Fruit fly (Drosophila melanogaster) whole organism, embryonic: ENCODE data around the gene UQCR-C2.

ENCODE experiments used
- Blimp-1 ChIP-seq: fragments of 200-800 bp; sonication (Bioruptor generic); optimal IDR thresholded peaks from 3 replicates; lab custom pipeline; 2018; ENCODE audit warnings: missing biosample characterization, missing genetic modification characterization, mild to moderate bottlenecking, moderate library complexity, missing genetic modification reagents
- CG10209 ChIP-seq: fragments of 200-800 bp; sonication (Bioruptor generic); optimal IDR thresholded peaks from 3 replicates; lab custom pipeline; 2017; ENCODE audit warnings: missing biosample characterization, mild to moderate bottlenecking, missing genetic modification characterization, missing genetic modification reagents
- CG10431 ChIP-seq: fragments of 200-800 bp; sonication (Bioruptor generic); optimal IDR thresholded peaks from 3 replicates; lab custom pipeline; 2018; ENCODE audit warnings: missing biosample characterization, mild to moderate bottlenecking, missing genetic modification characterization
- CG10543 ChIP-seq: fragments of 200-800 bp; sonication (Bioruptor generic); optimal IDR thresholded peaks from 3 replicates; lab custom pipeline; 2017; ENCODE audit warnings: missing biosample characterization, mild to moderate bottlenecking, missing genetic modification characterization, moderate library complexity
- CG11085 ChIP-seq: fragments of 200-800 bp; sonication (Bioruptor generic); IDR thresholded peaks from 2 replicates; pipeline ENCODE4 v1.3.6; 2022; ENCODE audit warnings: missing biosample characterization, missing genetic modification characterization
- CG11696 ChIP-seq: fragments of 200-800 bp; sonication (Bioruptor generic); IDR thresholded peaks from 2 replicates; pipeline ENCODE4 v1.3.6; 2022; ENCODE audit warnings: missing biosample characterization, missing genetic modification characterization
- CG11723 ChIP-seq: fragments of 200-800 bp; sonication (Bioruptor generic); optimal IDR thresholded peaks from 2 replicates; lab custom pipeline; 2017; ENCODE audit warnings: missing biosample characterization, mild to moderate bottlenecking, missing genetic modification characterization
- CG12104 ChIP-seq: fragments of 200-800 bp; sonication (Bioruptor generic); optimal IDR thresholded peaks from 3 replicates; lab custom pipeline; 2016; ENCODE audit warnings: missing biosample characterization, missing genetic modification characterization
- CG13424 ChIP-seq: fragments of 200-800 bp; sonication (Bioruptor generic); optimal IDR thresholded peaks from 2 replicates; lab custom pipeline; 2019; ENCODE audit warnings: missing biosample characterization, mild to moderate bottlenecking, missing genetic modification characterization, moderate library complexity
- CG15514 ChIP-seq: fragments of 200-800 bp; sonication (Bioruptor generic); optimal IDR thresholded peaks from 3 replicates; lab custom pipeline; 2017; ENCODE audit warnings: missing biosample characterization, missing genetic modification characterization, mild to moderate bottlenecking, moderate library complexity, missing genetic modification reagents
- CG15601 ChIP-seq: fragments of 200-800 bp; sonication (Bioruptor generic); optimal IDR thresholded peaks from 3 replicates; lab custom pipeline; 2019; ENCODE audit warnings: missing biosample characterization, mild to moderate bottlenecking, missing genetic modification characterization, moderate library complexity
- CG15696 ChIP-seq: fragments of 200-800 bp; sonication (Bioruptor generic); optimal IDR thresholded peaks from 2 replicates; lab custom pipeline; 2019; ENCODE audit warnings: missing biosample characterization, mild to moderate bottlenecking, missing genetic modification characterization, moderate library complexity
- CG17829 ChIP-seq: fragments of 200-800 bp; optimal IDR thresholded peaks from 2 replicates; lab custom pipeline; 2019; ENCODE audit warnings: missing biosample characterization, mild to moderate bottlenecking, missing genetic modification characterization, moderate library complexity
- CG18262 ChIP-seq: fragments of 200-800 bp; optimal IDR thresholded peaks from 3 replicates; lab custom pipeline; 2019; ENCODE audit warnings: missing biosample characterization, mild to moderate bottlenecking, missing genetic modification characterization, moderate library complexity
- CG30020 ChIP-seq: fragments of 200-800 bp; optimal IDR thresholded peaks from 2 replicates; lab custom pipeline; 2019; ENCODE audit warnings: missing biosample characterization, mild to moderate bottlenecking, missing genetic modification characterization, moderate library complexity
- CG4424 ChIP-seq: fragments of 200-800 bp; sonication (Bioruptor generic); optimal IDR thresholded peaks from 3 replicates; lab custom pipeline; 2016; ENCODE audit warnings: missing biosample characterization, missing genetic modification characterization
- CG6254 ChIP-seq: fragments of 200-800 bp; sonication (Bioruptor generic); optimal IDR thresholded peaks from 3 replicates; lab custom pipeline; 2017; ENCODE audit warnings: mild to moderate bottlenecking, missing biosample characterization, missing genetic modification reagents, missing genetic modification characterization
- CG6689 ChIP-seq: fragments of 200-800 bp; sonication (Bioruptor generic); IDR thresholded peaks from 2 replicates; pipeline ENCODE4 v1.3.6; 2022; ENCODE audit warnings: missing biosample characterization, missing genetic modification characterization
- CG6813 ChIP-seq: fragments of 200-800 bp; sonication (Bioruptor generic); optimal IDR thresholded peaks from 2 replicates; lab custom pipeline; 2017; ENCODE audit warnings: missing biosample characterization, missing genetic modification characterization, mild to moderate bottlenecking, moderate library complexity, missing genetic modification reagents
- CG8281 ChIP-seq: fragments of 200-800 bp; sonication (Bioruptor generic); optimal IDR thresholded peaks from 2 replicates; lab custom pipeline; 2018; ENCODE audit warnings: missing biosample characterization, mild to moderate bottlenecking, missing genetic modification characterization, moderate library complexity
- CHES-1-like ChIP-seq: fragments of 200-800 bp; sonication (Bioruptor generic); optimal IDR thresholded peaks from 2 replicates; lab custom pipeline; 2016; ENCODE audit warnings: missing biosample characterization, missing genetic modification characterization
- Deaf1 ChIP-seq: fragments of 200-800 bp; optimal IDR thresholded peaks from 3 replicates; lab custom pipeline; 2019; ENCODE audit warnings: missing biosample characterization, mild to moderate bottlenecking, missing genetic modification characterization, moderate library complexity
- Dek ChIP-seq: fragments of 200-800 bp; sonication (Bioruptor generic); optimal IDR thresholded peaks from 3 replicates; lab custom pipeline; 2019; ENCODE audit warnings: missing biosample characterization, mild to moderate bottlenecking, missing genetic modification characterization, moderate library complexity
- Fer2 ChIP-seq: fragments of 200-800 bp; sonication (Bioruptor generic); optimal IDR thresholded peaks from 2 replicates; lab custom pipeline; 2018; ENCODE audit warnings: missing biosample characterization, mild to moderate bottlenecking, missing genetic modification characterization, moderate library complexity
- H2.0 ChIP-seq: fragments of 200-800 bp; sonication (Bioruptor generic); IDR thresholded peaks from 2 replicates; pipeline ENCODE4 v1.3.6; 2022; ENCODE audit warnings: missing biosample characterization, missing genetic modification characterization
- HLH3B ChIP-seq: fragments of 200-800 bp; sonication (Bioruptor generic); IDR thresholded peaks from 2 replicates; pipeline ENCODE4 v1.3.6; 2022; ENCODE audit warnings: missing biosample characterization, missing genetic modification characterization
- Oli ChIP-seq: fragments of 200-800 bp; sonication (Bioruptor generic); optimal IDR thresholded peaks from 2 replicates; lab custom pipeline; 2018; ENCODE audit warnings: missing biosample characterization, mild to moderate bottlenecking, missing genetic modification characterization, moderate library complexity
- Ravus ChIP-seq: fragments of 200-800 bp; sonication (Bioruptor generic); IDR thresholded peaks from 2 replicates; pipeline ENCODE4 v1.3.6; 2022; ENCODE audit warnings: missing biosample characterization, missing genetic modification characterization
- Sry-δ ChIP-seq: fragments of 200-800 bp; sonication (Bioruptor generic); optimal IDR thresholded peaks from 2 replicates; lab custom pipeline; 2016; ENCODE audit warnings: missing biosample characterization, missing genetic modification characterization
- Ssrp ChIP-seq: fragments of 200-800 bp; sonication (Bioruptor generic); optimal IDR thresholded peaks from 2 replicates; lab custom pipeline; 2018; ENCODE audit warnings: missing biosample characterization, mild to moderate bottlenecking, missing genetic modification characterization, moderate library complexity
- Xbp1 ChIP-seq: fragments of 200-800 bp; sonication (Bioruptor generic); optimal IDR thresholded peaks from 3 replicates; lab custom pipeline; 2016; ENCODE audit warnings: missing biosample characterization, mild to moderate bottlenecking, missing genetic modification characterization
- chm ChIP-seq: fragments of 200-800 bp; sonication (Bioruptor generic); IDR thresholded peaks from 2 replicates; pipeline ENCODE4 v1.3.6; 2022; ENCODE audit warnings: missing biosample characterization, missing genetic modification characterization
- croc ChIP-seq: fragments of 200-800 bp; sonication (Bioruptor generic); conservative IDR thresholded peaks from 3 replicates; pipeline ENCODE4 v1.3.6; 2022; ENCODE audit warnings: missing biosample characterization, missing genetic modification characterization
- en ChIP-seq: fragments of 200-800 bp; sonication (Bioruptor generic); optimal IDR thresholded peaks from 2 replicates; lab custom pipeline; 2016; ENCODE audit warnings: missing biosample characterization, missing genetic modification characterization
- gcm ChIP-seq: fragments of 200-800 bp; sonication (Bioruptor generic); optimal IDR thresholded peaks from 2 replicates; lab custom pipeline; 2019; ENCODE audit warnings: missing biosample characterization, mild to moderate bottlenecking, missing genetic modification characterization, moderate library complexity
- grau ChIP-seq: fragments of 200-800 bp; optimal IDR thresholded peaks from 3 replicates; lab custom pipeline; 2019; ENCODE audit warnings: missing biosample characterization, mild to moderate bottlenecking, missing genetic modification characterization, moderate library complexity
- gsb-n ChIP-seq: fragments of 200-800 bp; sonication (Bioruptor generic); optimal IDR thresholded peaks from 3 replicates; lab custom pipeline; 2018; ENCODE audit warnings: missing biosample characterization, mild to moderate bottlenecking, missing genetic modification characterization
- her ChIP-seq: fragments of 200-800 bp; sonication (Bioruptor generic); optimal IDR thresholded peaks from 2 replicates; lab custom pipeline; 2016; ENCODE audit warnings: missing biosample characterization, missing genetic modification characterization
- lmd ChIP-seq: fragments of 200-800 bp; sonication (Bioruptor generic); IDR thresholded peaks from 2 replicates; pipeline ENCODE4 v1.3.6; 2022; ENCODE audit warnings: missing biosample characterization, missing genetic modification characterization
- nmo ChIP-seq: fragments of 200-800 bp; sonication (Bioruptor generic); optimal IDR thresholded peaks from 2 replicates; lab custom pipeline; 2018; ENCODE audit warnings: missing biosample characterization, mild to moderate bottlenecking, missing genetic modification characterization, moderate library complexity
- otp ChIP-seq: fragments of 200-800 bp; sonication (Bioruptor generic); IDR thresholded peaks from 3 replicates; pipeline ENCODE4, ENCODE4 v1.3.6; 2022; ENCODE audit warnings: missing biosample characterization, missing genetic modification characterization
- prd ChIP-seq, 3 experiments: fragments of >200 bp in 2 of 3; fragments of 200-800 bp in 1 of 3; sonication (Bioruptor generic) in 1 of 3; optimal IDR thresholded peaks in 2 of 3; IDR thresholded peaks in 1 of 3; 2 replicates in 2 of 3; 3 replicates in 1 of 3; pipeline versions ENCODE4 v1.3.6 to Lab custom; 2017 to 2022; ENCODE audit warnings: missing biosample characterization in 1 of 3, missing genetic modification characterization in 1 of 3
- ranshi ChIP-seq: fragments of 200-800 bp; sonication (Bioruptor generic); IDR thresholded peaks from 2 replicates; pipeline ENCODE4 v1.3.6; 2022; ENCODE audit warnings: missing biosample characterization, missing genetic modification characterization
- sc ChIP-seq, 3 experiments: fragments of >200 bp in 2 of 3; fragments of 200-800 bp in 1 of 3; sonication (Bioruptor generic) in 1 of 3; optimal IDR thresholded peaks; 2 replicates in 2 of 3; 3 replicates in 1 of 3; lab custom pipeline; 2017; ENCODE audit warnings: mild to moderate bottlenecking in 1 of 3, missing biosample characterization in 1 of 3, missing genetic modification characterization in 1 of 3, missing genetic modification reagents in 1 of 3
- seq ChIP-seq: fragments of 200-800 bp; sonication (Bioruptor generic); IDR thresholded peaks from 2 replicates; pipeline ENCODE4 v1.3.6; 2022; ENCODE audit warnings: missing biosample characterization, missing genetic modification characterization
- stc ChIP-seq: fragments of 200-800 bp; sonication (Bioruptor generic); IDR thresholded peaks from 2 replicates; pipeline ENCODE4 v1.3.6; 2022; ENCODE audit warnings: missing biosample characterization, missing genetic modification characterization
- tin ChIP-seq: fragments of 200-800 bp; sonication (Bioruptor generic); optimal IDR thresholded peaks from 3 replicates; lab custom pipeline; 2016; ENCODE audit warnings: missing biosample characterization, missing genetic modification characterization
- yki ChIP-seq: fragments of >200 bp; optimal IDR thresholded peaks from 3 replicates; lab custom pipeline; 2018
- zen ChIP-seq: fragments of 200-800 bp; sonication (Bioruptor generic); optimal IDR thresholded peaks from 3 replicates; lab custom pipeline; 2018; ENCODE audit warnings: missing biosample characterization, mild to moderate bottlenecking, missing genetic modification characterization, moderate library complexity

The UQCR-C2 gene

dm6 chr3L:16567495-16567894 is 16.4 kb upstream of the UQCR-C2 start (continued):
- TF ChIP-seq CG15601 (tag; lab: Kevin White, UChicago) (peak; percentile 73), CG8281 (tag; lab: Kevin White, UChicago) (peak; percentile 32), CG13424 (peak; percentile 82), her (GFP tag; lab: Kevin White, UChicago) (no peak), CG10431 (GFP tag; lab: Kevin White, UChicago) (peak; percentile 37), CG15696 (peak; percentile 61), chm (0 out of 2 replicates have a peak, but pooled peaks have one; percentile 20), CG12104 (peak; percentile 9), CG18262 (tag; lab: Kevin White, UChicago) (peak; percentile 77), en (GFP tag; lab: Kevin White, UChicago) (no peak), CG15514 (GFP tag; lab: Kevin White, UChicago) (no peak), Deaf1 (tag; lab: Kevin White, UChicago) (peak; percentile 25), tin (GFP tag; lab: Kevin White, UChicago) (peak; percentile 44), CG17829 (peak; percentile 72), zen (tag; lab: Kevin White, UChicago) (peak; percentile 57), Ssrp (tag; lab: Kevin White, UChicago) (peak; percentile 72), HLH3B (GFP tag; lab: Robert Waterston, UW) (peak; percentile 67), lmd (GFP tag; lab: Robert Waterston, UW) (peak; percentile 48; the same call in 1 of the 2 replicates), yki (lab: Kevin White, UChicago) (no peak), gcm (GFP tag; lab: Kevin White, UChicago) (peak; percentile 83), seq (GFP tag; lab: Robert Waterston, UW) (peak; percentile 60; the same call in 1 of the 2 replicates), CHES-1-like (GFP tag; lab: Kevin White, UChicago) (no peak), H2.0 (GFP tag; lab: Robert Waterston, UW) (peak; percentile 43; the same call in 1 of the 2 replicates), CG10209 (GFP tag; lab: Kevin White, UChicago) (peak; percentile 52), CG6689 (GFP tag; lab: Robert Waterston, UW) (peak; percentile 61), CG30020 (tag; lab: Kevin White, UChicago) (peak; percentile 32), CG10543 (GFP tag; lab: Kevin White, UChicago) (peak; percentile 33), Oli (tag; lab: Kevin White, UChicago) (peak; percentile 71), prd (optimal IDR thresholded peaks at IDR 0.05; lab: Kevin White, UChicago) (no peak), prd (GFP tag; IDR thresholded peaks at IDR 0.05; lab: Robert Waterston, UW) (peak; percentile 73; the same call in 2 of the 3 replicates), gsb-n (tag; lab: Kevin White, UChicago) (peak; percentile 61), Xbp1 (GFP tag; lab: Kevin White, UChicago) (peak; percentile 70), Sry-δ (no peak), nmo (GFP tag; lab: Kevin White, UChicago) (peak; percentile 77), stc (peak; percentile 56), CG11723 (GFP tag; lab: Kevin White, UChicago) (peak; percentile 33), Ravus (no peak), CG6254 (peak; percentile 65), croc (GFP tag; lab: Robert Waterston, UW) (0 out of 3 replicates have a peak, but pooled peaks have one; percentile 33), CG6813 (GFP tag; lab: Kevin White, UChicago) (peak; percentile 2), otp (peak; percentile 55; the same call in 2 of the 3 replicates), Blimp-1 (peak; percentile 77), CG11696 (GFP tag; lab: Robert Waterston, UW) (no peak), grau (tag; lab: Kevin White, UChicago) (peak; percentile 68), CG11085 (GFP tag; lab: Robert Waterston, UW) (no peak), Dek (no peak), sc (optimal IDR thresholded peaks at IDR 0.05; lab: Kevin White, UChicago) (no peak), sc (GFP tag; optimal IDR thresholded peaks at IDR 0.05; lab: Kevin White, UChicago) (peak; percentile 48), CG4424 (GFP tag; lab: Kevin White, UChicago) (peak; percentile 65), ranshi (GFP tag; lab: Robert Waterston, UW) (0 out of 2 replicates have a peak, but pooled peaks have one; percentile 52), Fer2 (tag; lab: Kevin White, UChicago) (peak; percentile 12)
